Comparison of ENCODE assay signal across 1 fruit fly cellular context in the genomic region with DNA sequence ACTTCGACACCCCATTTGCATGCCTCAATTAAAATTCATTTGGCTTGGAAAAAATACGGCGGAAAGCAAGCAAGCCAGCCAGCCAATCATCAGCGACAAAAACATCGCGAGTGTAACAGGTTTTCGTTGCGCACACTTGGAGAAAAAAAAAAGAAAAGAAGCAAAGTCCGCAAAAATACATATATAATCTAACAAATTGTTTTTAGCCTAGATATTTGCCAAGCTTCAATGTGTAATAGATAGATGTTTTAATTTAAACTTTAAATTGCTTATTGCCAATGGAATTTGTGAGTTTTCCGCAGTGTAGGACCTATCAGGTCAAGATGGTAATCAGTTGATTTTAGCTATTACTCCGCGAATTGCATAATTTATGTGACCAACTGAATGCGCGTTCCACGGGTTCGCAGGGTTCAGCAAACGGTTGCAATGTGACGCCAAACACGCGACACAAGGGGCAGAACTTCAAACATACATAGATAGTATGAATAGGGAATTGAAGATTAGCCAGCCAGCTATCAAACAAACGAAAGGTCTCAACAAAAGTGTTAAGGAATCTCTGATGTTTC.
TF ChIP-seq lines count a peak whose summit lies in the region.

No protein-coding gene starts in this region.

TF ChIP-seq in whole organism, embryonic, 481 proteins besides CTCF, POLR2A, EP300 and RAD21 (continued from another document):
- TF ChIP-seq CG9932 (GFP tag; IDR thresholded peaks at IDR 0.05; lab: Robert Waterston, UW) (peak; percentile 89), HLHmδ (GFP tag; optimal IDR thresholded peaks at IDR 0.05; lab: Kevin White, UChicago) (no peak), Opbp (GFP tag; IDR thresholded peaks at IDR 0.05; lab: Robert Waterston, UW; ENCODE audit: partially characterized antibody) (no peak), Nf-YB (GFP tag; optimal IDR thresholded peaks at IDR 0.05; lab: Kevin White, UChicago) (peak; percentile 76), bigmax (GFP tag; optimal IDR thresholded peaks at IDR 0.05; lab: Kevin White, UChicago) (no peak), Hr39 (optimal IDR thresholded peaks at IDR 0.05; lab: Kevin White, UChicago) (no peak), trem (tag; optimal IDR thresholded peaks at IDR 0.05; lab: Kevin White, UChicago) (peak; percentile 18), Mrtf (GFP tag; IDR thresholded peaks at IDR 0.05; lab: Robert Waterston, UW) (peak; percentile 92), CG12071 (GFP tag; optimal IDR thresholded peaks at IDR 0.05; lab: Kevin White, UChicago) (peak; percentile 84)
